Fruit fly (Drosophila melanogaster): ENCODE measurements around the gene polybromo.

polybromo gene

dm6 chr3R:24850420-24850819, 45.4 kb upstream of the polybromo start, which contains the start of gene CG7006 (continued):
- TF ChIP-seq Myb (GFP tag; optimal IDR thresholded peaks at IDR 0.05) (peak; percentile 95), Hmr (GFP tag; optimal IDR thresholded peaks at IDR 0.05) (peak; percentile 73), CG6683 (GFP tag; optimal IDR thresholded peaks at IDR 0.05) (no peak), ap (GFP tag; IDR thresholded peaks at IDR 0.05) (0 out of 2 replicates have a peak, but pooled peaks have one; percentile 18), Hr51 (GFP tag; optimal IDR thresholded peaks at IDR 0.05) (peak in 1 of 2 experiments; percentile 73), NC2α (GFP tag; optimal IDR thresholded peaks at IDR 0.05) (no peak), B-H2 (GFP tag; optimal IDR thresholded peaks at IDR 0.05) (peak; percentile 90), sna (GFP tag; IDR thresholded peaks at IDR 0.05; ENCODE audit: partially characterized antibody) (peak; percentile 58; the same call in 1 of the 2 replicates), Nf-YA (GFP tag; IDR thresholded peaks at IDR 0.05) (no peak), Hmx (GFP tag; optimal IDR thresholded peaks at IDR 0.05) (no peak), Max (GFP tag; optimal IDR thresholded peaks at IDR 0.05) (peak; percentile 88), CG12236 (GFP tag; optimal IDR thresholded peaks at IDR 0.05) (no peak), Stat92E (GFP tag; optimal IDR thresholded peaks at IDR 0.05) (no peak), CG5953 (GFP tag; IDR thresholded peaks at IDR 0.05) (no peak), CG4617 (GFP tag; optimal IDR thresholded peaks at IDR 0.05; ENCODE audit: borderline replicate concordance) (peak; percentile 79), odd (GFP tag; optimal IDR thresholded peaks at IDR 0.05) (no peak), btn (GFP tag; optimal IDR thresholded peaks at IDR 0.05) (peak; percentile 33), fu2 (GFP tag; optimal IDR thresholded peaks at IDR 0.05) (peak; percentile 76), CG7372 (GFP tag; IDR thresholded peaks at IDR 0.05) (peak; percentile 49; the same call in 1 of the 2 replicates), CG12071 (GFP tag; optimal IDR thresholded peaks at IDR 0.05) (no peak), CG15011 (GFP tag; optimal IDR thresholded peaks at IDR 0.05) (peak; percentile 30), CG4328 (GFP tag; optimal IDR thresholded peaks at IDR 0.05) (peak; percentile 46), ssp (GFP tag; IDR thresholded peaks at IDR 0.05) (peak; percentile 52; the same call in 1 of the 2 replicates), Camta (GFP tag; optimal IDR thresholded peaks at IDR 0.05) (peak; percentile 61), Poxn (GFP tag; IDR thresholded peaks at IDR 0.05) (no peak), dpn (GFP tag; optimal IDR thresholded peaks at IDR 0.05) (peak; percentile 84 to 92), CG6854 (GFP tag; optimal IDR thresholded peaks at IDR 0.05) (no peak), CG13287 (GFP tag; IDR thresholded peaks at IDR 0.05; ENCODE audit: partially characterized antibody) (peak; percentile 85), trem (tag; optimal IDR thresholded peaks at IDR 0.05) (peak; percentile 74), Pdp1 (GFP tag; optimal IDR thresholded peaks at IDR 0.05) (peak; percentile 65 to 78), CG18599 (GFP tag; optimal IDR thresholded peaks at IDR 0.05) (no peak), Dip3 (GFP tag; optimal IDR thresholded peaks at IDR 0.05) (peak; percentile 75), CG13775 (GFP tag; optimal IDR thresholded peaks at IDR 0.05) (no peak), run (tag; optimal IDR thresholded peaks at IDR 0.05) (no peak), ranshi (GFP tag; IDR thresholded peaks at IDR 0.05) (peak; percentile 71), B-H1 (GFP tag; IDR thresholded peaks at IDR 0.05) (no peak), Hr3 (GFP tag; optimal IDR thresholded peaks at IDR 0.05) (peak; percentile 62), lilli (GFP tag; optimal IDR thresholded peaks at IDR 0.05) (peak; percentile 84), Lhr (GFP tag; optimal IDR thresholded peaks at IDR 0.05) (peak; percentile 21), HmgD (GFP tag; optimal IDR thresholded peaks at IDR 0.05) (peak; percentile 76), CG2678 (tag; optimal IDR thresholded peaks at IDR 0.05) (no peak), D19B (GFP tag; optimal IDR thresholded peaks at IDR 0.05) (no peak), lbe (GFP tag; optimal IDR thresholded peaks at IDR 0.05) (no peak), mld (GFP tag; IDR thresholded peaks at IDR 0.05; ENCODE audit: partially characterized antibody) (peak; percentile 50; the same call in 1 of the 3 replicates), CG11398 (GFP tag; optimal IDR thresholded peaks at IDR 0.05) (peak; percentile 46), CG31441 (GFP tag; IDR thresholded peaks at IDR 0.05) (no peak; the same call in 1 of the 2 replicates), fru (optimal IDR thresholded peaks at IDR 0.05) (no peak), nerfin-1 (tag; optimal IDR thresholded peaks at IDR 0.05) (peak; percentile 18), onecut (GFP tag; IDR thresholded peaks at IDR 0.05) (no peak; the same call in 1 of the 2 replicates), CG18476 (GFP tag; optimal IDR thresholded peaks at IDR 0.05) (peak; percentile 48)
